Fruit fly (Drosophila melanogaster) whole organism, embryonic: ENCODE data around the gene AsnRS.

Source experiments
- ATbp ChIP-seq: fragments of 200-800 bp; sonication (Bioruptor generic); optimal IDR thresholded peaks from 2 replicates; lab custom pipeline; 2017; ENCODE audit warnings: missing biosample characterization, mild to moderate bottlenecking, missing genetic modification characterization, missing genetic modification reagents
- Antp ChIP-seq: fragments of 200-800 bp; sonication (Bioruptor generic); optimal IDR thresholded peaks from 3 replicates; lab custom pipeline; 2016; ENCODE audit warnings: missing biosample characterization, missing genetic modification characterization
- Asciz ChIP-seq: fragments of 200-800 bp; sonication (Bioruptor generic); optimal IDR thresholded peaks from 2 replicates; lab custom pipeline; 2017; ENCODE audit warnings: missing biosample characterization, mild to moderate bottlenecking, missing genetic modification characterization, missing genetic modification reagents
- Awh ChIP-seq: fragments of 200-800 bp; sonication (Bioruptor generic); IDR thresholded peaks from 2 replicates; pipeline ENCODE4, ENCODE4 v1.3.6; 2022; ENCODE audit warnings: missing biosample characterization, missing genetic modification characterization
- BtbVII ChIP-seq: fragments of 200-800 bp; sonication (Bioruptor generic); optimal IDR thresholded peaks from 3 replicates; lab custom pipeline; 2017; ENCODE audit warnings: missing biosample characterization, mild to moderate bottlenecking, missing genetic modification characterization
- CG10366 ChIP-seq: fragments of 200-800 bp; sonication (Bioruptor generic); IDR thresholded peaks from 2 replicates; pipeline ENCODE4 v1.3.6; 2022; ENCODE audit warnings: missing biosample characterization, missing genetic modification characterization
- CG10431 ChIP-seq: fragments of 200-800 bp; sonication (Bioruptor generic); optimal IDR thresholded peaks from 3 replicates; lab custom pipeline; 2018; ENCODE audit warnings: missing biosample characterization, mild to moderate bottlenecking, missing genetic modification characterization
- CG12391 ChIP-seq: fragments of 200-800 bp; sonication (Bioruptor generic); optimal IDR thresholded peaks from 3 replicates; lab custom pipeline; 2018; ENCODE audit warnings: missing biosample characterization, mild to moderate bottlenecking, missing genetic modification characterization, moderate library complexity
- CG12659 ChIP-seq: fragments of 200-800 bp; sonication (Bioruptor generic); optimal IDR thresholded peaks from 3 replicates; lab custom pipeline; 2017; ENCODE audit warnings: mild to moderate bottlenecking, missing biosample characterization, missing genetic modification reagents, missing genetic modification characterization
- CG13775 ChIP-seq: fragments of 200-800 bp; sonication (Bioruptor generic); optimal IDR thresholded peaks from 3 replicates; lab custom pipeline; 2017; ENCODE audit warnings: missing biosample characterization, mild to moderate bottlenecking, missing genetic modification characterization
- CG14050 ChIP-seq: fragments of 200-800 bp; sonication (Bioruptor generic); IDR thresholded peaks from 3 replicates; pipeline ENCODE4 v1.3.6; 2022; ENCODE audit warnings: missing biosample characterization, missing genetic modification characterization
- CG17385 ChIP-seq: fragments of 200-800 bp; sonication (Bioruptor generic); optimal IDR thresholded peaks from 3 replicates; lab custom pipeline; 2018; ENCODE audit warnings: missing biosample characterization, mild to moderate bottlenecking, missing genetic modification characterization
- CG18619 ChIP-seq: fragments of 200-800 bp; sonication (Bioruptor generic); optimal IDR thresholded peaks from 3 replicates; lab custom pipeline; 2017; ENCODE audit warnings: missing biosample characterization, mild to moderate bottlenecking, missing genetic modification characterization
- CG2678 ChIP-seq: fragments of 200-800 bp; sonication (Bioruptor generic); optimal IDR thresholded peaks from 3 replicates; lab custom pipeline; 2019; ENCODE audit warnings: missing biosample characterization, mild to moderate bottlenecking, missing genetic modification characterization, moderate library complexity
- CG32767 ChIP-seq: fragments of 200-800 bp; sonication (Bioruptor generic); IDR thresholded peaks from 2 replicates; pipeline ENCODE4 v1.3.6; 2022; ENCODE audit warnings: missing biosample characterization, missing genetic modification characterization
- CG7987 ChIP-seq: fragments of 200-800 bp; sonication (Bioruptor generic); optimal IDR thresholded peaks from 2 replicates; lab custom pipeline; 2018; ENCODE audit warnings: missing biosample characterization, mild to moderate bottlenecking, missing genetic modification characterization, moderate library complexity
- CG8924 ChIP-seq: fragments of 200-800 bp; optimal IDR thresholded peaks from 3 replicates; lab custom pipeline; 2019; ENCODE audit warnings: missing biosample characterization, mild to moderate bottlenecking, missing genetic modification characterization, moderate library complexity
- Dip2 ChIP-seq: fragments of 200-800 bp; sonication (Bioruptor generic); IDR thresholded peaks from 2 replicates; pipeline ENCODE4 v1.3.6; 2022; ENCODE audit warnings: missing biosample characterization, missing genetic modification characterization
- HLH4C ChIP-seq: fragments of 200-800 bp; sonication (Bioruptor generic); IDR thresholded peaks from 3 replicates; pipeline ENCODE4 v1.3.6; 2022; ENCODE audit warnings: missing biosample characterization, missing genetic modification characterization; ENCODE audit not compliant: partially characterized antibody
- Hr51 ChIP-seq, 2 experiments: fragments of 200-800 bp; sonication (Bioruptor generic); optimal IDR thresholded peaks; 2 replicates in 1 of 2; 3 replicates in 1 of 2; lab custom pipeline; 2016 to 2018; ENCODE audit warnings: missing biosample characterization in 2 of 2, missing genetic modification characterization in 2 of 2, mild to moderate bottlenecking in 1 of 2, moderate library complexity in 1 of 2
- Lpt ChIP-seq: fragments of >200 bp; optimal IDR thresholded peaks from 2 replicates; lab custom pipeline; 2018; ENCODE audit warnings: missing biosample characterization, missing genetic modification characterization
- Oli ChIP-seq: fragments of 200-800 bp; sonication (Bioruptor generic); optimal IDR thresholded peaks from 2 replicates; lab custom pipeline; 2018; ENCODE audit warnings: missing biosample characterization, mild to moderate bottlenecking, missing genetic modification characterization, moderate library complexity
- Optix ChIP-seq: fragments of 200-800 bp; sonication (Bioruptor generic); IDR thresholded peaks from 3 replicates; pipeline ENCODE4 v1.3.6; 2022; ENCODE audit warnings: missing biosample characterization, missing genetic modification characterization
- Pdp1 ChIP-seq, 2 experiments: fragments of 200-800 bp; sonication (Bioruptor generic); optimal IDR thresholded peaks; 3 replicates each; lab custom pipeline; 2016; ENCODE audit warnings: missing biosample characterization in 2 of 2, missing genetic modification characterization in 2 of 2, mild to moderate bottlenecking in 1 of 2, moderate library complexity in 1 of 2
- Ptx1 ChIP-seq: fragments of 200-800 bp; sonication (Bioruptor generic); IDR thresholded peaks from 2 replicates; pipeline ENCODE4 v1.3.6; 2022; ENCODE audit warnings: missing biosample characterization, missing genetic modification characterization
- Sin3A ChIP-seq: fragments of >200 bp; optimal IDR thresholded peaks from 2 replicates; lab custom pipeline; 2018
- Sry-β ChIP-seq: fragments of 200-800 bp; sonication (Bioruptor generic); optimal IDR thresholded peaks from 2 replicates; lab custom pipeline; 2018; ENCODE audit warnings: missing biosample characterization, mild to moderate bottlenecking, missing genetic modification characterization, moderate library complexity
- Stat92E ChIP-seq, 3 experiments: fragments of >200 bp in 2 of 3; fragments of 200-800 bp in 1 of 3; sonication (Bioruptor generic) in 1 of 3; optimal IDR thresholded peaks; 2 replicates each; lab custom pipeline; 2017 to 2019; ENCODE audit warnings: missing biosample characterization in 3 of 3, missing genetic modification characterization in 3 of 3, mild to moderate bottlenecking in 1 of 3, moderate library complexity in 1 of 3
- Trl ChIP-seq, 3 experiments: fragments of >200 bp in 2 of 3; fragments of 200-800 bp in 1 of 3; sonication (Bioruptor generic) in 1 of 3; optimal IDR thresholded peaks; 2 replicates in 1 of 3; 3 replicates in 2 of 3; lab custom pipeline; 2016 to 2017; ENCODE audit warnings: missing biosample characterization in 1 of 3, missing genetic modification characterization in 1 of 3
- chif ChIP-seq, 2 experiments: fragments of 200-800 bp; sonication (Bioruptor generic); optimal IDR thresholded peaks; 3 replicates each; lab custom pipeline; 2016; ENCODE audit warnings: missing biosample characterization in 2 of 2, missing genetic modification characterization in 2 of 2
- chm ChIP-seq: fragments of 200-800 bp; sonication (Bioruptor generic); IDR thresholded peaks from 2 replicates; pipeline ENCODE4 v1.3.6; 2022; ENCODE audit warnings: missing biosample characterization, missing genetic modification characterization
- ci ChIP-seq: fragments of 200-800 bp; sonication (Bioruptor generic); IDR thresholded peaks from 3 replicates; pipeline ENCODE4 v1.3.6; 2022; ENCODE audit warnings: missing biosample characterization, missing genetic modification characterization
- ems ChIP-seq: fragments of 200-800 bp; sonication (Bioruptor generic); optimal IDR thresholded peaks from 3 replicates; lab custom pipeline; 2016; ENCODE audit warnings: missing biosample characterization, missing genetic modification characterization
- eyg ChIP-seq: fragments of 200-800 bp; sonication (Bioruptor generic); optimal IDR thresholded peaks from 3 replicates; lab custom pipeline; 2016; ENCODE audit warnings: missing biosample characterization, missing genetic modification characterization
- fd64A ChIP-seq: fragments of 200-800 bp; sonication (Bioruptor generic); optimal IDR thresholded peaks from 3 replicates; lab custom pipeline; 2018; ENCODE audit warnings: missing biosample characterization, mild to moderate bottlenecking, missing genetic modification characterization
- her ChIP-seq: fragments of 200-800 bp; sonication (Bioruptor generic); optimal IDR thresholded peaks from 2 replicates; lab custom pipeline; 2016; ENCODE audit warnings: missing biosample characterization, missing genetic modification characterization
- hkb ChIP-seq, 2 experiments: fragments of 200-800 bp in 1 of 2; fragments of >200 bp in 1 of 2; sonication (Bioruptor generic) in 1 of 2; IDR thresholded peaks in 1 of 2; optimal IDR thresholded peaks in 1 of 2; 2 replicates each; pipeline versions ENCODE4 v1.3.6 to Lab custom; 2017 to 2022; ENCODE audit warnings: missing biosample characterization in 1 of 2, missing genetic modification characterization in 1 of 2
- nerfin-1 ChIP-seq: fragments of 200-800 bp; sonication (Bioruptor generic); optimal IDR thresholded peaks from 3 replicates; lab custom pipeline; 2019; ENCODE audit warnings: missing biosample characterization, mild to moderate bottlenecking, missing genetic modification characterization, moderate library complexity
- odd ChIP-seq: fragments of 200-800 bp; sonication (Bioruptor generic); optimal IDR thresholded peaks from 2 replicates; lab custom pipeline; 2017; ENCODE audit warnings: missing biosample characterization, mild to moderate bottlenecking, missing genetic modification characterization
- p53 ChIP-seq: fragments of 200-800 bp; sonication (Bioruptor generic); optimal IDR thresholded peaks from 2 replicates; lab custom pipeline; 2016; ENCODE audit warnings: missing biosample characterization, missing genetic modification characterization
- pb ChIP-seq: fragments of 200-800 bp; sonication (Bioruptor generic); optimal IDR thresholded peaks from 3 replicates; lab custom pipeline; 2016; ENCODE audit warnings: missing biosample characterization, missing genetic modification characterization
- pfk ChIP-seq: fragments of 200-800 bp; sonication (Bioruptor generic); optimal IDR thresholded peaks from 2 replicates; lab custom pipeline; 2018; ENCODE audit warnings: missing biosample characterization, mild to moderate bottlenecking, missing genetic modification characterization, moderate library complexity
- pho ChIP-seq: fragments of 200-800 bp; sonication (Bioruptor generic); optimal IDR thresholded peaks from 2 replicates; lab custom pipeline; 2016; ENCODE audit warnings: missing biosample characterization, missing genetic modification characterization
- phol ChIP-seq: fragments of 200-800 bp; sonication (Bioruptor generic); optimal IDR thresholded peaks from 3 replicates; lab custom pipeline; 2018; ENCODE audit warnings: missing biosample characterization, mild to moderate bottlenecking, missing genetic modification characterization, moderate library complexity
- sd ChIP-seq: fragments of 200-800 bp; sonication (Bioruptor generic); optimal IDR thresholded peaks from 3 replicates; lab custom pipeline; 2018; ENCODE audit warnings: missing biosample characterization, mild to moderate bottlenecking, missing genetic modification characterization, moderate library complexity
- unc-4 ChIP-seq: fragments of 200-800 bp; sonication (Bioruptor generic); IDR thresholded peaks from 2 replicates; pipeline ENCODE4 v1.3.6; 2022; ENCODE audit warnings: missing biosample characterization, missing genetic modification characterization; ENCODE audit not compliant: partially characterized antibody
- zf30C ChIP-seq: fragments of 200-800 bp; sonication (Bioruptor generic); optimal IDR thresholded peaks from 3 replicates; lab custom pipeline; 2018; ENCODE audit warnings: missing biosample characterization, mild to moderate bottlenecking, missing genetic modification characterization

Gene AsnRS

DNA sequence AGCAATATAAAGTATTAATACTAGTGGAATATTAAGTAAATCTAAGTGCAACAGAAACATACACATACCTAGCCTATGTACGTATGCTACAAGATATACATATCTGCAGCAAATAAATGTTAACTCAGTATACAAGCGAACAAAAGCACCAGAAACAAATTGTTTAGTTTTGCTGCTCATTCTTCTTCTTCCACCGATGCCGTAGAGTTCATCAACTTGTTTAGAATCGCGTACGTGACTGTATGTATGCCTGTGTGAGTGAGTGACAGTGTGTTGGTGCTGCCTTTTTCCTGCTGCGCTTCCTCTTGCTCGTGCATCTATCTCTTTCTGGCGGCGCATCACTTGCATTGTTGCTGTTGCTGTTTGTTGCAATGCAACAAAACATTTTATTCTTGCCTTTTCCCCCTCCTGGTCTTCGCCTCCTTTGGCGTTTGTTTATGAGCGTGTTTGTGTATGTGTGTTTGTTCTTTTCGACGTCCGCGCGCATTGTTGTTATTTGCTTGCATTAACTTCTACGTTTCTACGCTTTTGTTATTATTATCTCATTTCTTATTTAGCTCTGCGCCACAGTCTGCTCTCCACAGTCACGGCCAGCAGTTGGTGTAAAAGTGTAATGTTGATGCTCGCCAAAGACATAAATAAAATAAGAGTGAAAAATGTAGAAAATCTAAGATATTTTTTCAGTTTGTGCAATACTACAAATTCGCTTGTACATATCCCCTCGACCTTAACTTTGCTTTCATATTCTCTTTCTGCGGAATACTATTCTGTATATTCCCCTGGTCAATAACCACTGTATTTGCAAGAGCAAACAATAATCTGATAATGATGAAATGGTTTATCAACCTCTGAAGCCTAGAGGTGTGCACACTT, 27.2 kb upstream of the AsnRS start (continued):
- TF ChIP-seq Hr51 (GFP tag; optimal IDR thresholded peaks at IDR 0.05; lab: Kevin White, UChicago) (peak in 1 of 2 experiments; percentile 28), chm (GFP tag; lab: Robert Waterston, UW) (no peak; the same call in 1 of the 2 replicates), Oli (peak; percentile 23), ems (GFP tag; lab: Kevin White, UChicago) (no peak), ci (0 out of 3 replicates have a peak, but pooled peaks have one; percentile 25), ATbp (peak; percentile 14), CG10431 (GFP tag; lab: Kevin White, UChicago) (no peak), CG12659 (no peak), zf30C (no peak), CG14050 (GFP tag; lab: Robert Waterston, UW) (no peak), Awh (GFP tag; lab: Robert Waterston, UW) (0 out of 2 replicates have a peak, but pooled peaks have one; percentile 42), HLH4C (GFP tag; lab: Robert Waterston, UW) (no peak), BtbVII (GFP tag; lab: Kevin White, UChicago) (peak; percentile 39), sd (tag; lab: Kevin White, UChicago) (no peak), Ptx1 (GFP tag; lab: Robert Waterston, UW) (0 out of 2 replicates have a peak, but pooled peaks have one; percentile 19), CG17385 (GFP tag; lab: Kevin White, UChicago) (peak; percentile 91), pfk (GFP tag; lab: Kevin White, UChicago) (no peak), CG7987 (GFP tag; lab: Kevin White, UChicago) (no peak), pb (GFP tag; lab: Kevin White, UChicago) (no peak), CG2678 (tag; lab: Kevin White, UChicago) (peak; percentile 48), odd (GFP tag; lab: Kevin White, UChicago) (no peak), Asciz (GFP tag; lab: Kevin White, UChicago) (peak; percentile 16), nerfin-1 (tag; lab: Kevin White, UChicago) (peak; percentile 30), phol (tag; lab: Kevin White, UChicago) (peak; percentile 37), Sry-β (GFP tag; lab: Kevin White, UChicago) (no peak), CG32767 (GFP tag; lab: Robert Waterston, UW) (no peak), chif (GFP tag; optimal IDR thresholded peaks at IDR 0.05; lab: Kevin White, UChicago) (peak; percentile 28 to 55), Pdp1 (GFP tag; optimal IDR thresholded peaks at IDR 0.05; lab: Kevin White, UChicago) (peak; percentile 14), pho (GFP tag; lab: Kevin White, UChicago) (peak; percentile 0), CG18619 (GFP tag; lab: Kevin White, UChicago) (no peak), Sin3A (no peak), CG13775 (GFP tag; lab: Kevin White, UChicago) (peak; percentile 27), hkb (optimal IDR thresholded peaks at IDR 0.05; lab: Kevin White, UChicago) (no peak), hkb (GFP tag; IDR thresholded peaks at IDR 0.05; lab: Robert Waterston, UW) (no peak), p53 (peak; percentile 1), fd64A (GFP tag; lab: Kevin White, UChicago) (no peak), Stat92E (GFP tag; optimal IDR thresholded peaks at IDR 0.05; lab: Kevin White, UChicago) (no peak), Dip2 (GFP tag; lab: Robert Waterston, UW) (no peak), Trl (optimal IDR thresholded peaks at IDR 0.05; lab: Kevin White, UChicago) (no peak), Trl (GFP tag; optimal IDR thresholded peaks at IDR 0.05; lab: Kevin White, UChicago) (peak; percentile 11), Antp (GFP tag; lab: Kevin White, UChicago) (peak; percentile 30), CG10366 (GFP tag; lab: Robert Waterston, UW) (no peak; the same call in 1 of the 2 replicates), her (GFP tag; lab: Kevin White, UChicago) (no peak), Optix (no peak), unc-4 (GFP tag; lab: Robert Waterston, UW) (no peak), Lpt (GFP tag; lab: Kevin White, UChicago) (no peak), CG8924 (tag; lab: Kevin White, UChicago) (peak; percentile 15), CG12391 (tag; lab: Kevin White, UChicago) (peak; percentile 34), eyg (no peak)
